Worm (Caenorhabditis elegans): ENCODE results near the gene fbxb-97.

- TF ChIP-seq zag-1 (tag; optimal IDR thresholded peaks at IDR 0.05), result no peak
- TF ChIP-seq nhr-77 (tag; optimal IDR thresholded peaks at IDR 0.05), result no peak
- TF ChIP-seq nhr-25 (tag; optimal IDR thresholded peaks at IDR 0.05), result no peak
Measured at ce11 chrII:1842894-1843293, 5.1 kb downstream of the fbxb-97 start, which contains the start of the genes C52E2.5 and C52E2.4.

Data from whole organism, L3 larva.